Worm (Caenorhabditis elegans): Measurements from ENCODE around the gene F47G9.4.

ce11 chrV:11312904-11313303 is 8.7 kb downstream of the F47G9.4 start:
- TF ChIP-seq nhr-76 (tag; optimal IDR thresholded peaks at IDR 0.05) (no peak), fos-1 (tag; optimal IDR thresholded peaks at IDR 0.05) (no peak), ztf-11 (tag; optimal IDR thresholded peaks at IDR 0.05) (no peak), fkh-10 (GFP tag; optimal IDR thresholded peaks at IDR 0.05) (no peak)

Measured in whole organism, L4 larva.